Fruit fly (Drosophila melanogaster) whole organism, embryonic: ENCODE results near the gene CG32845.

Source experiments
- Aef1 ChIP-seq: fragments of 200-800 bp; sonication (Bioruptor generic); IDR thresholded peaks from 3 replicates; pipeline ENCODE4 v1.3.6; 2022; ENCODE audit warnings: missing biosample characterization, missing genetic modification characterization
- Bdp1 ChIP-seq: fragments of 200-800 bp; sonication (Bioruptor generic); optimal IDR thresholded peaks from 3 replicates; lab custom pipeline; 2016; ENCODE audit warnings: missing biosample characterization, missing genetic modification characterization
- Bgb ChIP-seq: fragments of 200-800 bp; sonication (Bioruptor generic); IDR thresholded peaks from 2 replicates; pipeline ENCODE4 v1.3.6; 2022; ENCODE audit warnings: missing biosample characterization, missing genetic modification characterization; ENCODE audit not compliant: partially characterized antibody
- CG10543 ChIP-seq: fragments of 200-800 bp; sonication (Bioruptor generic); optimal IDR thresholded peaks from 3 replicates; lab custom pipeline; 2017; ENCODE audit warnings: missing biosample characterization, mild to moderate bottlenecking, missing genetic modification characterization, moderate library complexity
- CG10979 ChIP-seq: fragments of 200-800 bp; sonication (Bioruptor generic); optimal IDR thresholded peaks from 2 replicates; lab custom pipeline; 2018; ENCODE audit warnings: missing biosample characterization, mild to moderate bottlenecking, missing genetic modification characterization, moderate library complexity
- CG11456 ChIP-seq: fragments of 200-800 bp; sonication (Bioruptor generic); IDR thresholded peaks from 3 replicates; pipeline ENCODE4 v1.3.6; 2022; ENCODE audit warnings: missing biosample characterization, missing genetic modification characterization
- CG12155 ChIP-seq: fragments of 200-800 bp; sonication (Bioruptor generic); optimal IDR thresholded peaks from 3 replicates; lab custom pipeline; 2016; ENCODE audit warnings: missing biosample characterization, missing genetic modification characterization
- CG13296 ChIP-seq: fragments of 200-800 bp; sonication (Bioruptor generic); optimal IDR thresholded peaks from 3 replicates; lab custom pipeline; 2018; ENCODE audit warnings: missing biosample characterization, mild to moderate bottlenecking, missing genetic modification characterization
- CG14667 ChIP-seq: fragments of 200-800 bp; sonication (Bioruptor generic); IDR thresholded peaks from 2 replicates; pipeline ENCODE4 v1.3.6; 2022; ENCODE audit warnings: missing biosample characterization, missing genetic modification characterization
- CG1603 ChIP-seq: fragments of 200-800 bp; sonication (Bioruptor generic); optimal IDR thresholded peaks from 2 replicates; lab custom pipeline; 2019; ENCODE audit warnings: missing biosample characterization, mild to moderate bottlenecking, missing genetic modification characterization, moderate library complexity
- CG17186 ChIP-seq: fragments of 200-800 bp; sonication (Bioruptor generic); optimal IDR thresholded peaks from 3 replicates; lab custom pipeline; 2017; ENCODE audit warnings: missing biosample characterization, missing genetic modification reagents, missing genetic modification characterization
- CG2129 ChIP-seq: fragments of 200-800 bp; sonication (Bioruptor generic); IDR thresholded peaks from 2 replicates; pipeline ENCODE4 v1.3.6; 2022; ENCODE audit warnings: missing biosample characterization, missing genetic modification characterization; ENCODE audit not compliant: partially characterized antibody
- CG2202 ChIP-seq: fragments of 200-800 bp; sonication (Bioruptor generic); optimal IDR thresholded peaks from 2 replicates; lab custom pipeline; 2018; ENCODE audit warnings: missing biosample characterization, mild to moderate bottlenecking, missing genetic modification characterization
- CG30020 ChIP-seq: fragments of 200-800 bp; optimal IDR thresholded peaks from 2 replicates; lab custom pipeline; 2019; ENCODE audit warnings: missing biosample characterization, mild to moderate bottlenecking, missing genetic modification characterization, moderate library complexity
- CG31224 ChIP-seq: fragments of 200-800 bp; sonication (Bioruptor generic); IDR thresholded peaks from 2 replicates; pipeline ENCODE4 v1.3.6; 2022; ENCODE audit warnings: missing biosample characterization, missing genetic modification characterization
- CG3726 ChIP-seq: fragments of 200-800 bp; sonication (Bioruptor generic); IDR thresholded peaks from 3 replicates; pipeline ENCODE4, ENCODE4 v1.3.6; 2022; ENCODE audit warnings: missing biosample characterization, missing genetic modification characterization
- CG4424 ChIP-seq: fragments of 200-800 bp; sonication (Bioruptor generic); optimal IDR thresholded peaks from 3 replicates; lab custom pipeline; 2016; ENCODE audit warnings: missing biosample characterization, missing genetic modification characterization
- CG7372 ChIP-seq: fragments of 200-800 bp; sonication (Bioruptor generic); IDR thresholded peaks from 2 replicates; pipeline ENCODE4 v1.3.6; 2022; ENCODE audit warnings: missing biosample characterization, missing genetic modification characterization
- CG8388 ChIP-seq: fragments of 200-800 bp; sonication (Bioruptor generic); optimal IDR thresholded peaks from 2 replicates; lab custom pipeline; 2019; ENCODE audit warnings: missing biosample characterization, mild to moderate bottlenecking, missing genetic modification characterization, moderate library complexity
- D ChIP-seq, 2 experiments: fragments of 200-800 bp in 1 of 2; fragments of >200 bp in 1 of 2; sonication (Bioruptor generic) in 1 of 2; optimal IDR thresholded peaks; 2 replicates in 1 of 2; 3 replicates in 1 of 2; lab custom pipeline; 2017; ENCODE audit warnings: mild to moderate bottlenecking in 1 of 2, missing biosample characterization in 1 of 2, missing genetic modification characterization in 1 of 2, missing genetic modification reagents in 1 of 2
- Dek ChIP-seq: fragments of 200-800 bp; sonication (Bioruptor generic); optimal IDR thresholded peaks from 3 replicates; lab custom pipeline; 2019; ENCODE audit warnings: missing biosample characterization, mild to moderate bottlenecking, missing genetic modification characterization, moderate library complexity
- Dfd ChIP-seq, 2 experiments: fragments of >200 bp; optimal IDR thresholded peaks; 2 replicates each; lab custom pipeline; 2017; ENCODE audit warnings: missing biosample characterization in 2 of 2, missing genetic modification characterization in 2 of 2
- Dip3 ChIP-seq: fragments of 200-800 bp; sonication (Bioruptor generic); optimal IDR thresholded peaks from 3 replicates; lab custom pipeline; 2016; ENCODE audit warnings: missing biosample characterization, missing genetic modification characterization
- Ets65A ChIP-seq: fragments of 200-800 bp; sonication (Bioruptor generic); peaks from one replicate; lab custom pipeline; 2016; ENCODE audit warnings: missing biosample characterization, missing genetic modification characterization
- Hr51 ChIP-seq, 2 experiments: fragments of 200-800 bp; sonication (Bioruptor generic); optimal IDR thresholded peaks; 2 replicates in 1 of 2; 3 replicates in 1 of 2; lab custom pipeline; 2016 to 2018; ENCODE audit warnings: missing biosample characterization in 2 of 2, missing genetic modification characterization in 2 of 2, mild to moderate bottlenecking in 1 of 2, moderate library complexity in 1 of 2
- MTF-1 ChIP-seq: fragments of 200-800 bp; sonication (Bioruptor generic); optimal IDR thresholded peaks from 2 replicates; lab custom pipeline; 2018; ENCODE audit warnings: missing biosample characterization, mild to moderate bottlenecking, missing genetic modification characterization, borderline replicate concordance
- Myb ChIP-seq: fragments of 200-800 bp; sonication (Bioruptor generic); optimal IDR thresholded peaks from 2 replicates; lab custom pipeline; 2016; ENCODE audit warnings: missing biosample characterization, missing genetic modification characterization
- Sox100B ChIP-seq: fragments of 200-800 bp; sonication (Bioruptor generic); optimal IDR thresholded peaks from 3 replicates; lab custom pipeline; 2018; ENCODE audit warnings: missing biosample characterization, mild to moderate bottlenecking, missing genetic modification characterization
- az2 ChIP-seq: fragments of 200-800 bp; sonication (Bioruptor generic); optimal IDR thresholded peaks from 3 replicates; lab custom pipeline; 2016; ENCODE audit warnings: missing biosample characterization, missing genetic modification characterization
- bsh ChIP-seq, 2 experiments: fragments of 200-800 bp; sonication (Bioruptor generic); optimal IDR thresholded peaks; 2 replicates each; lab custom pipeline; 2017 to 2018; ENCODE audit warnings: mild to moderate bottlenecking in 2 of 2, missing biosample characterization in 2 of 2, missing genetic modification characterization in 2 of 2, moderate library complexity in 1 of 2
- crc ChIP-seq: fragments of 200-800 bp; sonication (Bioruptor generic); optimal IDR thresholded peaks from 2 replicates; lab custom pipeline; 2016; ENCODE audit warnings: missing biosample characterization, missing genetic modification characterization
- disco-r ChIP-seq: fragments of 200-800 bp; sonication (Bioruptor generic); optimal IDR thresholded peaks from 2 replicates; lab custom pipeline; 2016; ENCODE audit warnings: missing biosample characterization, missing genetic modification characterization
- dysf ChIP-seq: fragments of 200-800 bp; sonication (Bioruptor generic); IDR thresholded peaks from 3 replicates; pipeline ENCODE4 v1.3.6; 2022; ENCODE audit warnings: missing biosample characterization, missing genetic modification characterization
- ewg ChIP-seq: fragments of 200-800 bp; sonication (Bioruptor generic); optimal IDR thresholded peaks from 3 replicates; lab custom pipeline; 2017; ENCODE audit warnings: mild to moderate bottlenecking, missing biosample characterization, missing genetic modification reagents, missing genetic modification characterization
- gsb ChIP-seq: fragments of 200-800 bp; sonication (Bioruptor generic); IDR thresholded peaks from 2 replicates; pipeline ENCODE4 v1.3.6; 2022; ENCODE audit warnings: missing biosample characterization, missing genetic modification characterization
- hbn ChIP-seq: fragments of 200-800 bp; sonication (Bioruptor generic); IDR thresholded peaks from 2 replicates; pipeline ENCODE4 v1.3.6; 2022; ENCODE audit warnings: missing biosample characterization, missing genetic modification characterization; ENCODE audit not compliant: partially characterized antibody
- jumu ChIP-seq: fragments of 200-800 bp; sonication (Bioruptor generic); optimal IDR thresholded peaks from 3 replicates; lab custom pipeline; 2016; ENCODE audit warnings: missing biosample characterization, missing genetic modification characterization
- p53 ChIP-seq: fragments of 200-800 bp; sonication (Bioruptor generic); optimal IDR thresholded peaks from 2 replicates; lab custom pipeline; 2016; ENCODE audit warnings: missing biosample characterization, missing genetic modification characterization
- pnt ChIP-seq: fragments of 200-800 bp; sonication (Bioruptor generic); optimal IDR thresholded peaks from 3 replicates; lab custom pipeline; 2016; ENCODE audit warnings: missing biosample characterization, missing genetic modification characterization
- ro ChIP-seq: fragments of 200-800 bp; sonication (Bioruptor generic); IDR thresholded peaks from 2 replicates; pipeline ENCODE4 v1.3.6; 2022; ENCODE audit warnings: missing biosample characterization, missing genetic modification characterization
- sens ChIP-seq: fragments of 200-800 bp; sonication (Bioruptor generic); peaks from one replicate; lab custom pipeline; 2016; ENCODE audit warnings: missing biosample characterization, missing genetic modification characterization
- sens-2 ChIP-seq: fragments of 200-800 bp; sonication (Bioruptor generic); IDR thresholded peaks from 2 replicates; pipeline ENCODE4 v1.3.6; 2022; ENCODE audit warnings: missing biosample characterization, missing genetic modification characterization
- slp2 ChIP-seq: fragments of 200-800 bp; sonication (Bioruptor generic); optimal IDR thresholded peaks from 2 replicates; lab custom pipeline; 2016; ENCODE audit warnings: missing biosample characterization, missing genetic modification characterization
- tgo ChIP-seq: fragments of 200-800 bp; sonication (Bioruptor generic); IDR thresholded peaks from 3 replicates; pipeline ENCODE4 v1.3.6; 2022; ENCODE audit warnings: missing biosample characterization, missing genetic modification characterization
- tin ChIP-seq: fragments of 200-800 bp; sonication (Bioruptor generic); optimal IDR thresholded peaks from 3 replicates; lab custom pipeline; 2016; ENCODE audit warnings: missing biosample characterization, missing genetic modification characterization
- trem ChIP-seq: fragments of 200-800 bp; optimal IDR thresholded peaks from 3 replicates; lab custom pipeline; 2019; ENCODE audit warnings: missing biosample characterization, mild to moderate bottlenecking, missing genetic modification characterization, moderate library complexity
- ttk ChIP-seq: fragments of 200-800 bp; sonication (Bioruptor generic); IDR thresholded peaks from 2 replicates; pipeline ENCODE4 v2.1.2; 2022; ENCODE audit warnings: missing biosample characterization, missing genetic modification characterization
- unpg ChIP-seq: fragments of 200-800 bp; sonication (Bioruptor generic); optimal IDR thresholded peaks from 3 replicates; lab custom pipeline; 2018; ENCODE audit warnings: missing biosample characterization, mild to moderate bottlenecking, missing genetic modification characterization, moderate library complexity

Gene CG32845

dm6 chr3L:223019-223902 is 49.9 kb downstream of the CG32845 start, which contains the start of the genes pyx and CG33229 (continued):
- TF ChIP-seq unpg (GFP tag; lab: Kevin White, UChicago) (peak; percentile 74), crc (peak; percentile 60), hbn (no peak), tin (GFP tag; lab: Kevin White, UChicago) (peak; percentile 87), CG17186 (GFP tag; lab: Kevin White, UChicago) (peak; percentile 37), CG12155 (GFP tag; lab: Kevin White, UChicago) (peak; percentile 87), CG11456 (GFP tag; lab: Robert Waterston, UW) (peak; percentile 92), CG14667 (peak; percentile 67), CG2202 (tag; lab: Kevin White, UChicago) (peak; percentile 12), ewg (peak; percentile 66), Myb (GFP tag; lab: Kevin White, UChicago) (peak; percentile 59), slp2 (GFP tag; lab: Kevin White, UChicago) (peak; percentile 69), CG4424 (GFP tag; lab: Kevin White, UChicago) (peak; percentile 89), Bdp1 (GFP tag; lab: Kevin White, UChicago) (peak; percentile 56), CG31224 (GFP tag; lab: Robert Waterston, UW) (peak; percentile 79), bsh (GFP tag; optimal IDR thresholded peaks at IDR 0.05; lab: Kevin White, UChicago) (peak; percentile 46 to 75), tgo (peak; percentile 86), D (optimal IDR thresholded peaks at IDR 0.05; lab: Kevin White, UChicago) (no peak), D (GFP tag; optimal IDR thresholded peaks at IDR 0.05; lab: Kevin White, UChicago) (peak; percentile 76), CG10543 (GFP tag; lab: Kevin White, UChicago) (peak; percentile 84), CG1603 (tag; lab: Kevin White, UChicago) (peak; percentile 67), sens-2 (GFP tag; lab: Robert Waterston, UW) (peak; percentile 60), CG7372 (GFP tag; lab: Robert Waterston, UW) (peak; percentile 87), CG3726 (GFP tag; lab: Robert Waterston, UW) (0 out of 3 replicates have a peak, but pooled peaks have one; percentile 56), Sox100B (peak; percentile 81), p53 (GFP tag; lab: Kevin White, UChicago) (no peak), Dfd (GFP tag; optimal IDR thresholded peaks at IDR 0.05; lab: Kevin White, UChicago) (no peak), gsb (GFP tag; lab: Robert Waterston, UW) (peak; percentile 75), Aef1 (GFP tag; lab: Robert Waterston, UW) (peak; percentile 75; the same call in 2 of the 3 replicates), Hr51 (GFP tag; optimal IDR thresholded peaks at IDR 0.05; lab: Kevin White, UChicago) (peak; percentile 71 to 84), CG8388 (GFP tag; lab: Kevin White, UChicago) (peak; percentile 69), CG13296 (peak; percentile 77), pnt (peak; percentile 67), MTF-1 (no peak), disco-r (GFP tag; lab: Kevin White, UChicago) (peak; percentile 75), jumu (peak; percentile 70), Bgb (no peak), sens (peak; percentile 96), Dip3 (GFP tag; lab: Kevin White, UChicago) (peak; percentile 87), CG10979 (tag; lab: Kevin White, UChicago) (peak; percentile 73), trem (tag; lab: Kevin White, UChicago) (peak; percentile 33), ro (peak; percentile 44; the same call in 1 of the 2 replicates), Dek (tag; lab: Kevin White, UChicago) (peak; percentile 92), ttk (GFP tag; lab: Robert Waterston, UW) (peak; percentile 66), CG30020 (peak; percentile 59), CG2129 (no peak), Ets65A (peak; percentile 99), az2 (peak; percentile 87), dysf (peak; percentile 91)
